Fruit fly (Drosophila melanogaster) S2 (cell line): ENCODE data around the gene CG14205.

Source experiments
- CG8478 ChIP-seq: fragments of >200 bp; optimal IDR thresholded peaks from 2 replicates; lab custom pipeline; 2018
- CTCF ChIP-seq, 2 experiments: fragments of >200 bp; optimal IDR thresholded peaks; 2 replicates each; lab custom pipeline; 2018

DNA sequence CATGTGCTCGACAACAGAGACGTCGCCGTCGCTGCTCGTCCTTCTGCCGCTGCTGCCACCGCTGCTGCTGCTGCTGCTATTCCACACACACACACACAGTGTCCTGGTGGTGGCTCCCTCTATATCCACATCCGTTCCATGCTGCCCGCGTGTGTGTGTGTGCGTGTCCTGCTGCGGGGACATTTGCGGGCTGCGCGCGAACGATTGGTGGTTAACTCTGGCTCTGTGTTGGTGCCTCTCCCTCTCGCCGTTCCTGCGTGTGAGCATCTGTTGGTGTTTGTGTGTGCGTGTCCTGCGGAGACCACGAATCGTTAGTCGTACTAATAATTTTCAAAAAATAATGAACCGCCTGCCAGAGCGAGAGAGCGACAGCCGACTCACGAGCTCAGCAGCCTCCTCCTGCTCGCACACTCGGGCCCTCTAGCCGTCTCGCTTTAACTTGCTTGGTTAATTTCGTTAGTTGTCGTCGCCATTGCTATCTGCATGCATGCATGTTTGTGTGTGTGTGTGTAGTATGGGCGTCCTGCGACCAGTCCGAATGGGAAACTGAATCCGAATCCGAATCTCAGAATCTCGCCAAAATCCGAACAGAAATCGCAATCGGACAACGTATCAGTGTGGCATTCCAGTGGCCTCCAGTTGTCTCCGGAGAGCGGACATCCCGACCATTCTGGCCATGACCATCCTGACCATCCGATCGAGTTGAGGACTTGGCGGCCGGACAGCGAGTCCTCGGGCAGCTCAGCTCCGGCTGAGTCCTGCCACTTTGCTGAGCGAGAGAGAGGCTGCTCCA is 46.3 kb upstream of the CG14205 start:
- no peak for TF ChIP-seq CG8478
- TF ChIP-seq CTCF (optimal IDR thresholded peaks at IDR 0.05; lab: Kevin White, UChicago), result peak; percentile 64 to 80
